Fruit fly (Drosophila melanogaster): Measurements from ENCODE around the gene Tmtc1.

Tmtc1 gene

DNA sequence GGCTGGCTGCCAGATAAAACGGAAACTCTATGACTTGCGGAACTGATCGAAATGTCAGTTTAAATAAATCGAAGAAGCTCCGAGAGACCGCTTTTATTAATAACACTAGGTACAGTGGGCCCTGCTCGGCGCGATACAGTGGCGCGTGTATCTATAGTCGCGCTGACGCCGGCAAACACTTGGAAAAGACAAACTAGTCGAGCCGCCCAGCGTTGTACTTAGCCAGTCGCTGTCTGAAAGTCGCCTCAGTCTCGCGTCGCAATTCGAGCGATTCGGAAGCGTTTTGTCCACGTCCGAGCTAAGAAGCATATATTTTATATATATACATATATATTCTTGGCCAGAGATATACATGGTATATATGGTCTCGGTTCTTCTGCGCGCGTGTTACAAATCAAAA lies 52.3 kb downstream of the Tmtc1 start (continued):
- TF ChIP-seq lola (GFP tag; optimal IDR thresholded peaks at IDR 0.05) (no peak), CG33557 (GFP tag; optimal IDR thresholded peaks at IDR 0.05) (no peak), crp (GFP tag; optimal IDR thresholded peaks at IDR 0.05) (no peak), CG17829 (tag; optimal IDR thresholded peaks at IDR 0.05) (peak; percentile 8), gcm (GFP tag; optimal IDR thresholded peaks at IDR 0.05) (no peak), fu2 (GFP tag; optimal IDR thresholded peaks at IDR 0.05) (no peak), CG33213 (GFP tag; optimal IDR thresholded peaks at IDR 0.05) (no peak), CG14710 (tag; optimal IDR thresholded peaks at IDR 0.05) (no peak), Nf-YA (GFP tag; IDR thresholded peaks at IDR 0.05) (no peak), Antp (GFP tag; optimal IDR thresholded peaks at IDR 0.05) (peak; percentile 44), Max (GFP tag; optimal IDR thresholded peaks at IDR 0.05) (no peak), NC2β (GFP tag; optimal IDR thresholded peaks at IDR 0.05) (no peak), Dref (GFP tag; IDR thresholded peaks at IDR 0.05) (0 out of 2 replicates have a peak, but pooled peaks have one; percentile 32), Hr39 (optimal IDR thresholded peaks at IDR 0.05) (no peak), dysf (GFP tag; IDR thresholded peaks at IDR 0.05) (peak; percentile 75), HmgD (GFP tag; optimal IDR thresholded peaks at IDR 0.05) (no peak), vfl (GFP tag; optimal IDR thresholded peaks at IDR 0.05) (no peak), gce (GFP tag; IDR thresholded peaks at IDR 0.05) (no peak), sens (GFP tag) (peak; percentile 70), NFAT (GFP tag; IDR thresholded peaks at IDR 0.05) (peak; percentile 93), sug (tag; optimal IDR thresholded peaks at IDR 0.05) (peak; percentile 21), CG17912 (GFP tag; optimal IDR thresholded peaks at IDR 0.05) (no peak), ERR (GFP tag; optimal IDR thresholded peaks at IDR 0.05) (no peak), Pdp1 (GFP tag; optimal IDR thresholded peaks at IDR 0.05) (no peak), CG1233 (GFP tag; optimal IDR thresholded peaks at IDR 0.05) (peak; percentile 38), CG11085 (GFP tag; IDR thresholded peaks at IDR 0.05) (peak; percentile 49; the same call in 1 of the 2 replicates), CG3847 (GFP tag; IDR thresholded peaks at IDR 0.05) (peak; percentile 44; the same call in 1 of the 2 replicates), Nf-YB (GFP tag; optimal IDR thresholded peaks at IDR 0.05) (no peak), Myb (GFP tag; optimal IDR thresholded peaks at IDR 0.05) (no peak), CG7987 (GFP tag; optimal IDR thresholded peaks at IDR 0.05) (peak; percentile 51), sqz (GFP tag; optimal IDR thresholded peaks at IDR 0.05) (no peak), CG9215 (GFP tag; IDR thresholded peaks at IDR 0.05) (peak; percentile 46; the same call in 1 of the 2 replicates), HLHmδ (GFP tag; optimal IDR thresholded peaks at IDR 0.05) (no peak), tin (GFP tag; optimal IDR thresholded peaks at IDR 0.05) (peak; percentile 40), CG14965 (GFP tag; optimal IDR thresholded peaks at IDR 0.05; ENCODE audit: borderline replicate concordance) (no peak), grau (tag; optimal IDR thresholded peaks at IDR 0.05) (peak; percentile 93), cwo (GFP tag; optimal IDR thresholded peaks at IDR 0.05) (peak; percentile 32), NC2α (GFP tag; optimal IDR thresholded peaks at IDR 0.05) (no peak), B-H2 (GFP tag; optimal IDR thresholded peaks at IDR 0.05) (peak; percentile 45), Drgx (GFP tag; IDR thresholded peaks at IDR 0.05) (peak; percentile 68), CG5953 (GFP tag; IDR thresholded peaks at IDR 0.05) (no peak), fd102C (GFP tag; optimal IDR thresholded peaks at IDR 0.05) (no peak), CG31224 (GFP tag; IDR thresholded peaks at IDR 0.05) (peak; percentile 55), sens-2 (GFP tag; IDR thresholded peaks at IDR 0.05) (no peak), Spps (tag; optimal IDR thresholded peaks at IDR 0.05) (no peak), CG6254 (GFP tag; optimal IDR thresholded peaks at IDR 0.05) (no peak), CrebB (tag; optimal IDR thresholded peaks at IDR 0.05) (no peak), CG11456 (GFP tag; IDR thresholded peaks at IDR 0.05) (peak; percentile 83), phol (tag; optimal IDR thresholded peaks at IDR 0.05) (no peak), bigmax (GFP tag; optimal IDR thresholded peaks at IDR 0.05) (no peak), CG6765 (GFP tag; optimal IDR thresholded peaks at IDR 0.05) (peak; percentile 49), ro (GFP tag; IDR thresholded peaks at IDR 0.05) (no peak)
